Fruit fly (Drosophila melanogaster): ENCODE results near the gene Ccdc85.

Ccdc85 gene

DNA sequence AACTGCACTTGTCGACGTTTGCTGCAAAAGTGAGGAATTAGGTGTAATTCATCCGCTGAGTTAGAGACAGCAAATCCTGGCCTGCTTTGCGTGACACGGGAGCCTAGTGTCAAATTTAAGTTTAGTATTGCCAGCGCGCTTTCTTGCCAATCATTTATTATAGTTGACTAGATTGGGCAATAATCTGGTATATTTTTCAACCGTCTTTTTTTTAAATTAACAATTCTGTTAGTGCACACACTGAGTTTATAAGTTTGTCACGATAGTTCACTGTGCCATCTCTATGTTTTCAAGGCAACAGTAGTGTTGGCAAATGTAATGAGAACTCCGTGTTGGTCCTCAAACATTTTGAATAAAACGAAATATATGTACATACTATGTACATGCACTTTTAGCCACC lies 22.3 kb upstream of the Ccdc85 start, which contains the start of the genes CG9641 and CG3165 (continued):
- TF ChIP-seq slp2 (GFP tag; optimal IDR thresholded peaks at IDR 0.05): peak; percentile 82
- peak; percentile 63 for TF ChIP-seq da (GFP tag; optimal IDR thresholded peaks at IDR 0.05)
- no peak for TF ChIP-seq sr (GFP tag; IDR thresholded peaks at IDR 0.05)
- peak; percentile 76 for TF ChIP-seq CG10959 (GFP tag; IDR thresholded peaks at IDR 0.05)
- TF ChIP-seq gem (tag; optimal IDR thresholded peaks at IDR 0.05): no peak
- peak; percentile 70; the same call in 1 of the 2 replicates for TF ChIP-seq chm (GFP tag; IDR thresholded peaks at IDR 0.05)
- peak; percentile 53 for TF ChIP-seq CG9797 (GFP tag; optimal IDR thresholded peaks at IDR 0.05)
- peak; percentile 94 for TF ChIP-seq hb (GFP tag; IDR thresholded peaks at IDR 0.05; ENCODE audit: partially characterized antibody)
- TF ChIP-seq CG13624 (GFP tag; optimal IDR thresholded peaks at IDR 0.05): peak; percentile 92
- peak; percentile 90 for TF ChIP-seq CG11456 (GFP tag; IDR thresholded peaks at IDR 0.05)
- TF ChIP-seq slou (GFP tag; optimal IDR thresholded peaks at IDR 0.05): peak; percentile 70
- peak; percentile 86 for TF ChIP-seq vfl (GFP tag; optimal IDR thresholded peaks at IDR 0.05)
- TF ChIP-seq Dfd (GFP tag; optimal IDR thresholded peaks at IDR 0.05): no peak
- peak; percentile 74 for TF ChIP-seq CG15514 (GFP tag; optimal IDR thresholded peaks at IDR 0.05)
- peak; percentile 17 for TF ChIP-seq CG10274 (GFP tag; optimal IDR thresholded peaks at IDR 0.05)
- TF ChIP-seq CG1529 (GFP tag; optimal IDR thresholded peaks at IDR 0.05): no peak
- peak; percentile 90 for TF ChIP-seq HLH4C (GFP tag; IDR thresholded peaks at IDR 0.05; ENCODE audit: partially characterized antibody)
- TF ChIP-seq B-H1 (GFP tag; IDR thresholded peaks at IDR 0.05): peak; percentile 62
- peak; percentile 62 for TF ChIP-seq CG7987 (GFP tag; optimal IDR thresholded peaks at IDR 0.05)
- TF ChIP-seq BEAF-32 (GFP tag; optimal IDR thresholded peaks at IDR 0.05): peak; percentile 95
- peak; percentile 52; the same call in 1 of the 3 replicates for TF ChIP-seq gce (GFP tag; IDR thresholded peaks at IDR 0.05)
- peak; percentile 83 for TF ChIP-seq Bdp1 (GFP tag; optimal IDR thresholded peaks at IDR 0.05)
- TF ChIP-seq CG3281 (GFP tag; optimal IDR thresholded peaks at IDR 0.05): peak; percentile 76
- no peak for TF ChIP-seq kni (GFP tag; optimal IDR thresholded peaks at IDR 0.05)
- peak; percentile 90 for TF ChIP-seq CG17829 (tag; optimal IDR thresholded peaks at IDR 0.05)
- no peak for TF ChIP-seq h (optimal IDR thresholded peaks at IDR 0.05)
- TF ChIP-seq Oaz (GFP tag; IDR thresholded peaks at IDR 0.05): peak; percentile 66; the same call in 1 of the 2 replicates
- no peak for TF ChIP-seq CG31365 (tag; optimal IDR thresholded peaks at IDR 0.05)
- TF ChIP-seq NFAT (GFP tag; IDR thresholded peaks at IDR 0.05): peak; percentile 78
- 0 out of 2 replicates have a peak, but pooled peaks have one; percentile 37 for TF ChIP-seq sens-2 (GFP tag; IDR thresholded peaks at IDR 0.05)
- TF ChIP-seq CG1024 (GFP tag; IDR thresholded peaks at IDR 0.05): peak; percentile 21; the same call in 1 of the 2 replicates
- peak; percentile 60; the same call in 1 of the 2 replicates for TF ChIP-seq dan (GFP tag; IDR thresholded peaks at IDR 0.05)
- no peak for TF ChIP-seq Dip2 (GFP tag; IDR thresholded peaks at IDR 0.05)
- peak; percentile 73 for TF ChIP-seq CG32772 (GFP tag; IDR thresholded peaks at IDR 0.05)
- TF ChIP-seq H2.0 (GFP tag; IDR thresholded peaks at IDR 0.05): peak; percentile 76
- TF ChIP-seq peb (GFP tag; IDR thresholded peaks at IDR 0.05): peak; percentile 73
- peak; percentile 71 for TF ChIP-seq CG17328 (GFP tag; IDR thresholded peaks at IDR 0.05)
- peak; percentile 88 for TF ChIP-seq Mad (GFP tag; optimal IDR thresholded peaks at IDR 0.05)
- TF ChIP-seq CG7928 (GFP tag; optimal IDR thresholded peaks at IDR 0.05): peak; percentile 39
- peak; percentile 81 for TF ChIP-seq Six4 (GFP tag; optimal IDR thresholded peaks at IDR 0.05)
- TF ChIP-seq dmrt99B (tag; optimal IDR thresholded peaks at IDR 0.05): no peak
- peak; percentile 81 for TF ChIP-seq CG10366 (GFP tag; IDR thresholded peaks at IDR 0.05)
- peak; percentile 82 for TF ChIP-seq Hr3 (GFP tag; optimal IDR thresholded peaks at IDR 0.05)
- TF ChIP-seq CG12219 (GFP tag; optimal IDR thresholded peaks at IDR 0.05): no peak
- TF ChIP-seq CG6854 (GFP tag; optimal IDR thresholded peaks at IDR 0.05): peak; percentile 21
- peak; percentile 73 for TF ChIP-seq nom (GFP tag; optimal IDR thresholded peaks at IDR 0.05)
- peak; percentile 62 for TF ChIP-seq sd (tag; optimal IDR thresholded peaks at IDR 0.05)
- TF ChIP-seq CG4707 (GFP tag; optimal IDR thresholded peaks at IDR 0.05): peak; percentile 68
- TF ChIP-seq E2f1 (GFP tag; IDR thresholded peaks at IDR 0.05): peak; percentile 74
- peak; percentile 80 for TF ChIP-seq CG11247 (GFP tag; IDR thresholded peaks at IDR 0.05)
- TF ChIP-seq nmo (GFP tag; optimal IDR thresholded peaks at IDR 0.05): peak; percentile 91
- peak; percentile 69; the same call in 2 of the 3 replicates for TF ChIP-seq CG7357 (GFP tag; IDR thresholded peaks at IDR 0.05)

Measured in whole organism, embryonic.